Fruit fly (Drosophila melanogaster) whole organism, embryonic: ENCODE results near the gene CG3348.

Source experiments
- Atf-2 ChIP-seq: fragments of 200-800 bp; sonication (Bioruptor generic); optimal IDR thresholded peaks from 2 replicates; lab custom pipeline; 2016; ENCODE audit warnings: missing biosample characterization, missing genetic modification characterization
- B-H1 ChIP-seq: fragments of 200-800 bp; sonication (Bioruptor generic); IDR thresholded peaks from 3 replicates; pipeline ENCODE4 v1.3.6; 2022; ENCODE audit warnings: missing biosample characterization, missing genetic modification characterization
- CG10321 ChIP-seq: fragments of 200-800 bp; sonication (Bioruptor generic); IDR thresholded peaks from 2 replicates; pipeline ENCODE4 v1.3.6; 2022; ENCODE audit warnings: missing biosample characterization, missing genetic modification characterization
- CG10979 ChIP-seq: fragments of 200-800 bp; sonication (Bioruptor generic); optimal IDR thresholded peaks from 2 replicates; lab custom pipeline; 2018; ENCODE audit warnings: missing biosample characterization, mild to moderate bottlenecking, missing genetic modification characterization, moderate library complexity
- CG12104 ChIP-seq: fragments of 200-800 bp; sonication (Bioruptor generic); optimal IDR thresholded peaks from 3 replicates; lab custom pipeline; 2016; ENCODE audit warnings: missing biosample characterization, missing genetic modification characterization
- CG12155 ChIP-seq: fragments of 200-800 bp; sonication (Bioruptor generic); optimal IDR thresholded peaks from 3 replicates; lab custom pipeline; 2016; ENCODE audit warnings: missing biosample characterization, missing genetic modification characterization
- CG1602 ChIP-seq: fragments of 200-800 bp; sonication (Bioruptor generic); optimal IDR thresholded peaks from 3 replicates; lab custom pipeline; 2016; ENCODE audit warnings: missing biosample characterization, missing genetic modification characterization
- CG16863 ChIP-seq: fragments of 200-800 bp; sonication (Bioruptor generic); optimal IDR thresholded peaks from 3 replicates; lab custom pipeline; 2016; ENCODE audit warnings: missing biosample characterization, missing genetic modification characterization
- CG17802 ChIP-seq: fragments of 200-800 bp; sonication (Bioruptor generic); optimal IDR thresholded peaks from 2 replicates; lab custom pipeline; 2018; ENCODE audit warnings: missing biosample characterization, mild to moderate bottlenecking, missing genetic modification characterization, moderate library complexity
- CG2120 ChIP-seq: fragments of 200-800 bp; sonication (Bioruptor generic); optimal IDR thresholded peaks from 3 replicates; lab custom pipeline; 2016; ENCODE audit warnings: missing biosample characterization, missing genetic modification characterization
- CG2712 ChIP-seq: fragments of 200-800 bp; optimal IDR thresholded peaks from 3 replicates; lab custom pipeline; 2019; ENCODE audit warnings: missing biosample characterization, mild to moderate bottlenecking, missing genetic modification characterization, moderate library complexity
- CG30020 ChIP-seq: fragments of 200-800 bp; optimal IDR thresholded peaks from 2 replicates; lab custom pipeline; 2019; ENCODE audit warnings: missing biosample characterization, mild to moderate bottlenecking, missing genetic modification characterization, moderate library complexity
- CG3065 ChIP-seq: fragments of 200-800 bp; sonication (Bioruptor generic); optimal IDR thresholded peaks from 2 replicates; lab custom pipeline; 2016; ENCODE audit warnings: missing biosample characterization, missing genetic modification characterization
- CG32772 ChIP-seq: fragments of 200-800 bp; sonication (Bioruptor generic); IDR thresholded peaks from 2 replicates; pipeline ENCODE4 v1.3.6; 2022; ENCODE audit warnings: missing biosample characterization, missing genetic modification characterization
- CG34224 ChIP-seq: fragments of 200-800 bp; sonication (Bioruptor generic); IDR thresholded peaks from 3 replicates; pipeline ENCODE4 v1.3.6; 2022; ENCODE audit warnings: missing biosample characterization, missing genetic modification characterization; ENCODE audit not compliant: partially characterized antibody
- CG3726 ChIP-seq: fragments of 200-800 bp; sonication (Bioruptor generic); IDR thresholded peaks from 3 replicates; pipeline ENCODE4, ENCODE4 v1.3.6; 2022; ENCODE audit warnings: missing biosample characterization, missing genetic modification characterization
- CG43689 ChIP-seq: fragments of 200-800 bp; sonication (Bioruptor generic); IDR thresholded peaks from 2 replicates; pipeline ENCODE4 v1.3.6; 2022; ENCODE audit warnings: missing biosample characterization, missing genetic modification characterization
- CG4404 ChIP-seq: fragments of 200-800 bp; sonication (Bioruptor generic); IDR thresholded peaks from 2 replicates; pipeline ENCODE4 v1.3.6; 2022; ENCODE audit warnings: missing biosample characterization, missing genetic modification characterization
- CG7357 ChIP-seq: fragments of 200-800 bp; sonication (Bioruptor generic); IDR thresholded peaks from 3 replicates; pipeline ENCODE4 v1.3.6; 2022; ENCODE audit warnings: missing biosample characterization, missing genetic modification characterization
- CG7839 ChIP-seq: fragments of 200-800 bp; sonication (Bioruptor generic); optimal IDR thresholded peaks from 3 replicates; lab custom pipeline; 2018; ENCODE audit warnings: missing biosample characterization, mild to moderate bottlenecking, missing genetic modification characterization, moderate library complexity
- CG8089 ChIP-seq: fragments of 200-800 bp; sonication (Bioruptor generic); optimal IDR thresholded peaks from 3 replicates; lab custom pipeline; 2016; ENCODE audit warnings: missing biosample characterization, missing genetic modification characterization
- CG8388 ChIP-seq: fragments of 200-800 bp; sonication (Bioruptor generic); optimal IDR thresholded peaks from 2 replicates; lab custom pipeline; 2019; ENCODE audit warnings: missing biosample characterization, mild to moderate bottlenecking, missing genetic modification characterization, moderate library complexity
- Meics ChIP-seq: fragments of 200-800 bp; sonication (Bioruptor generic); optimal IDR thresholded peaks from 2 replicates; lab custom pipeline; 2017; ENCODE audit warnings: missing biosample characterization, mild to moderate bottlenecking, missing genetic modification characterization
- NC2α ChIP-seq: fragments of 200-800 bp; sonication (Bioruptor generic); optimal IDR thresholded peaks from 2 replicates; lab custom pipeline; 2016; ENCODE audit warnings: missing biosample characterization, missing genetic modification characterization
- Nf-YC ChIP-seq: fragments of 200-800 bp; optimal IDR thresholded peaks from 3 replicates; lab custom pipeline; 2019; ENCODE audit warnings: missing biosample characterization, mild to moderate bottlenecking, missing genetic modification characterization, moderate library complexity
- NfI ChIP-seq: fragments of 200-800 bp; sonication (Bioruptor generic); optimal IDR thresholded peaks from 3 replicates; lab custom pipeline; 2018; ENCODE audit warnings: missing biosample characterization, mild to moderate bottlenecking, missing genetic modification characterization, moderate library complexity
- Ravus ChIP-seq: fragments of 200-800 bp; sonication (Bioruptor generic); IDR thresholded peaks from 2 replicates; pipeline ENCODE4 v1.3.6; 2022; ENCODE audit warnings: missing biosample characterization, missing genetic modification characterization
- Rfx ChIP-seq: fragments of 200-800 bp; sonication (Bioruptor generic); IDR thresholded peaks from 2 replicates; pipeline ENCODE4 v1.3.6; 2022; ENCODE audit warnings: missing biosample characterization, missing genetic modification characterization
- Scr ChIP-seq: fragments of 200-800 bp; sonication (Bioruptor generic); IDR thresholded peaks from 2 replicates; pipeline ENCODE4 v1.3.6; 2022; ENCODE audit warnings: missing biosample characterization, missing genetic modification characterization; ENCODE audit not compliant: partially characterized antibody
- Spps ChIP-seq: fragments of 200-800 bp; sonication (Bioruptor generic); optimal IDR thresholded peaks from 2 replicates; lab custom pipeline; 2018; ENCODE audit warnings: missing biosample characterization, mild to moderate bottlenecking, missing genetic modification characterization
- Sry-δ ChIP-seq: fragments of 200-800 bp; sonication (Bioruptor generic); optimal IDR thresholded peaks from 2 replicates; lab custom pipeline; 2016; ENCODE audit warnings: missing biosample characterization, missing genetic modification characterization
- Stat92E ChIP-seq, 3 experiments: fragments of >200 bp in 2 of 3; fragments of 200-800 bp in 1 of 3; sonication (Bioruptor generic) in 1 of 3; optimal IDR thresholded peaks; 2 replicates each; lab custom pipeline; 2017 to 2019; ENCODE audit warnings: missing biosample characterization in 3 of 3, missing genetic modification characterization in 3 of 3, mild to moderate bottlenecking in 1 of 3, moderate library complexity in 1 of 3
- ac ChIP-seq: fragments of 200-800 bp; sonication (Bioruptor generic); optimal IDR thresholded peaks from 3 replicates; lab custom pipeline; 2017; ENCODE audit warnings: missing biosample characterization, mild to moderate bottlenecking, missing genetic modification characterization
- amos ChIP-seq: fragments of 200-800 bp; sonication (Bioruptor generic); IDR thresholded peaks from 2 replicates; pipeline ENCODE4 v1.3.6; 2022; ENCODE audit warnings: missing biosample characterization, missing genetic modification characterization; ENCODE audit not compliant: partially characterized antibody
- ap ChIP-seq: fragments of 200-800 bp; sonication (Bioruptor generic); IDR thresholded peaks from 2 replicates; pipeline ENCODE4 v1.3.6; 2022; ENCODE audit warnings: missing biosample characterization, missing genetic modification characterization
- cas ChIP-seq: fragments of 200-800 bp; sonication (Bioruptor generic); IDR thresholded peaks from 2 replicates; pipeline ENCODE4 v1.3.6; 2022; ENCODE audit warnings: missing biosample characterization, missing genetic modification characterization
- chif ChIP-seq, 2 experiments: fragments of 200-800 bp; sonication (Bioruptor generic); optimal IDR thresholded peaks; 3 replicates each; lab custom pipeline; 2016; ENCODE audit warnings: missing biosample characterization in 2 of 2, missing genetic modification characterization in 2 of 2
- corto ChIP-seq: fragments of 200-800 bp; sonication (Bioruptor generic); optimal IDR thresholded peaks from 2 replicates; lab custom pipeline; 2016; ENCODE audit warnings: missing biosample characterization, mild to moderate bottlenecking, missing genetic modification characterization, moderate library complexity
- dan ChIP-seq: fragments of 200-800 bp; sonication (Bioruptor generic); IDR thresholded peaks from 2 replicates; pipeline ENCODE4 v1.3.6; 2022; ENCODE audit warnings: missing biosample characterization, missing genetic modification characterization
- danr ChIP-seq: fragments of 200-800 bp; sonication (Bioruptor generic); IDR thresholded peaks from 2 replicates; pipeline ENCODE4 v1.3.6; 2022; ENCODE audit warnings: missing biosample characterization, missing genetic modification characterization
- dmrt99B ChIP-seq: fragments of 200-800 bp; sonication (Bioruptor generic); optimal IDR thresholded peaks from 2 replicates; lab custom pipeline; 2018; ENCODE audit warnings: missing biosample characterization, mild to moderate bottlenecking, missing genetic modification characterization, moderate library complexity
- emc ChIP-seq: fragments of 200-800 bp; sonication (Bioruptor generic); optimal IDR thresholded peaks from 2 replicates; lab custom pipeline; 2016; ENCODE audit warnings: missing biosample characterization, missing genetic modification characterization
- ems ChIP-seq: fragments of 200-800 bp; sonication (Bioruptor generic); optimal IDR thresholded peaks from 3 replicates; lab custom pipeline; 2016; ENCODE audit warnings: missing biosample characterization, missing genetic modification characterization
- kah ChIP-seq: fragments of 200-800 bp; sonication (Bioruptor generic); optimal IDR thresholded peaks from 2 replicates; lab custom pipeline; 2018; ENCODE audit warnings: missing biosample characterization, mild to moderate bottlenecking, missing genetic modification characterization
- lilli ChIP-seq: fragments of 200-800 bp; sonication (Bioruptor generic); optimal IDR thresholded peaks from 3 replicates; lab custom pipeline; 2016; ENCODE audit warnings: missing biosample characterization, missing genetic modification characterization
- onecut ChIP-seq: fragments of 200-800 bp; sonication (Bioruptor generic); IDR thresholded peaks from 2 replicates; pipeline ENCODE4 v1.3.6; 2022; ENCODE audit warnings: missing biosample characterization, missing genetic modification characterization
- rib ChIP-seq: fragments of 200-800 bp; sonication (Bioruptor generic); IDR thresholded peaks from 2 replicates; pipeline ENCODE4 v1.3.6; 2022; ENCODE audit warnings: missing biosample characterization, missing genetic modification characterization
- schlank ChIP-seq: fragments of 200-800 bp; sonication (Bioruptor generic); optimal IDR thresholded peaks from 2 replicates; lab custom pipeline; 2018; ENCODE audit warnings: missing biosample characterization, mild to moderate bottlenecking, missing genetic modification characterization

Gene CG3348

DNA sequence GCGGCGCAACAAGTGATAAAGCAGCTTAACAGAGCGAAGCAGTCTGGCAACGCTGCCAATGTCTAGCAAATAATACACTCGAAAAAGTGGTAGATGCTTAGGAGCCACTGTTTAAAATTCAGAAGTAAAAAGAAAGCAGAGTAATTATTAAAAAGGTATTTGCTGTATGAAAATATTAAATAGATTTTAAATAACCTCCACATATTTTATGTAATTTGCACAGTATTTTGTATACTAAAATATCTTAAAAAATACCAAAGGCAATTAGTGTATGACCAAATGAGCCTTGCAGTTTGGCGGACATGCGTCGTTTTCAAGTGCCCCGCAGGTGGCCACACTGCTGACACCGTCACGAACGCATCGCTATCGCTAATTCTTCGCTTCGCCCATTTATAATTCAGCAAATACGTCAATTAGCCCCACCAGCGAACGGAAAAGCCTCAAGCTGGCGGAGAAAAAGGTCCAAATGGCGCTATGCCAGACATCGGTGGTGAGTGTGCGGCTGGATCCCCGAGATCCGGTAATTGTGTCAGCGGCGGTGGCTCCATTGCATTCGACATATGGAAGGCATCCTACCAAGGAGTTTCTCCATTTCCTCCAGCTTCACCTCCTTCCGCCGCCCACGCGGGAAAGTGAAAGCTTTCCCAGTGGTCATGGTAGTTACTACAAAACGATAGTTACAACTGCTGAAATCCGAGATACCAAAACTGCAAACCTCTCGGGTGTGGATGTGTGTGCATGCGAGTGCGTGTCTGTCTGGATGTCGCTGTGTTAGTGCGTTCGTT, 38.7 kb downstream of the CG3348 start, which contains the start of gene pll (continued):
- TF ChIP-seq Stat92E (GFP tag; optimal IDR thresholded peaks at IDR 0.05; lab: Kevin White, UChicago) (peak in 1 of 3 experiments; percentile 64), onecut (peak; percentile 68), CG1602 (GFP tag; lab: Kevin White, UChicago) (peak; percentile 81), CG30020 (tag; lab: Kevin White, UChicago) (no peak), Meics (peak; percentile 76), CG3726 (GFP tag; lab: Robert Waterston, UW) (peak; percentile 79; the same call in 2 of the 3 replicates), Rfx (GFP tag; lab: Robert Waterston, UW) (peak; percentile 93), Atf-2 (peak; percentile 27), Nf-YC (tag; lab: Kevin White, UChicago) (peak; percentile 71), dmrt99B (tag; lab: Kevin White, UChicago) (no peak), ems (peak; percentile 66), CG32772 (GFP tag; lab: Robert Waterston, UW) (peak; percentile 89), dan (GFP tag; lab: Robert Waterston, UW) (0 out of 2 replicates have a peak, but pooled peaks have one; percentile 27), ac (GFP tag; lab: Kevin White, UChicago) (no peak), CG3065 (peak; percentile 48), chif (GFP tag; optimal IDR thresholded peaks at IDR 0.05; lab: Kevin White, UChicago) (peak; percentile 69 to 74), CG34224 (GFP tag; lab: Robert Waterston, UW) (no peak), Ravus (GFP tag; lab: Robert Waterston, UW) (peak; percentile 46; the same call in 1 of the 2 replicates), Sry-δ (GFP tag; lab: Kevin White, UChicago) (peak; percentile 82), NC2α (GFP tag; lab: Kevin White, UChicago) (no peak), Scr (peak; percentile 61), ap (GFP tag; lab: Robert Waterston, UW) (peak; percentile 58), B-H1 (GFP tag; lab: Robert Waterston, UW) (peak; percentile 90), rib (GFP tag; lab: Robert Waterston, UW) (peak; percentile 63; the same call in 1 of the 2 replicates), danr (GFP tag; lab: Robert Waterston, UW) (peak; percentile 5; the same call in 1 of the 2 replicates), Spps (tag; lab: Kevin White, UChicago) (peak; percentile 57), CG16863 (GFP tag; lab: Kevin White, UChicago) (peak; percentile 61), CG2120 (GFP tag; lab: Kevin White, UChicago) (peak; percentile 92), CG8089 (peak; percentile 38), NfI (peak; percentile 83), CG7357 (GFP tag; lab: Robert Waterston, UW) (peak; percentile 80), CG43689 (GFP tag; lab: Robert Waterston, UW) (peak; percentile 60; the same call in 1 of the 2 replicates), CG10979 (tag; lab: Kevin White, UChicago) (peak; percentile 71), CG8388 (GFP tag; lab: Kevin White, UChicago) (peak; percentile 76), CG7839 (tag; lab: Kevin White, UChicago) (no peak), CG4404 (GFP tag; lab: Robert Waterston, UW) (peak; percentile 81), corto (GFP tag; lab: Kevin White, UChicago) (no peak), CG2712 (peak; percentile 90), kah (GFP tag; lab: Kevin White, UChicago) (peak; percentile 93), schlank (peak; percentile 50), emc (GFP tag; lab: Kevin White, UChicago) (peak; percentile 55), amos (GFP tag; lab: Robert Waterston, UW) (peak; percentile 50; the same call in 1 of the 2 replicates), lilli (peak; percentile 89), CG10321 (GFP tag; lab: Robert Waterston, UW) (0 out of 2 replicates have a peak, but pooled peaks have one; percentile 45), CG12155 (GFP tag; lab: Kevin White, UChicago) (peak; percentile 83), CG12104 (GFP tag; lab: Kevin White, UChicago) (peak; percentile 31), cas (GFP tag; lab: Robert Waterston, UW) (peak; percentile 71), CG17802 (peak; percentile 40)
